Fruit fly (Drosophila melanogaster): Measurements from ENCODE around the gene Nrx-1.

Nrx-1 gene

dm6 chr3R:22420911-22421310 lies 47.4 kb upstream of the Nrx-1 start, which contains the start of the genes Nop56 and mats (continued):
- TF ChIP-seq Sox100B (GFP tag; optimal IDR thresholded peaks at IDR 0.05): no peak
- peak; percentile 40 for TF ChIP-seq Tbp (GFP tag; optimal IDR thresholded peaks at IDR 0.05)
- TF ChIP-seq CG30431 (GFP tag; optimal IDR thresholded peaks at IDR 0.05): no peak
- no peak for TF ChIP-seq Nf-YA (GFP tag; IDR thresholded peaks at IDR 0.05)
- TF ChIP-seq Sry-β (GFP tag; optimal IDR thresholded peaks at IDR 0.05): no peak
- TF ChIP-seq CG10959 (GFP tag; IDR thresholded peaks at IDR 0.05): no peak
- TF ChIP-seq E2f2 (GFP tag; IDR thresholded peaks at IDR 0.05): peak; percentile 23; the same call in 1 of the 2 replicates
- TF ChIP-seq Mad (GFP tag; optimal IDR thresholded peaks at IDR 0.05): peak; percentile 22
- TF ChIP-seq TFAM (GFP tag; optimal IDR thresholded peaks at IDR 0.05): no peak
- TF ChIP-seq CG8924 (tag; optimal IDR thresholded peaks at IDR 0.05): peak; percentile 72
- TF ChIP-seq CG6175 (GFP tag; IDR thresholded peaks at IDR 0.05): no peak
- no peak for TF ChIP-seq CG2678 (tag; optimal IDR thresholded peaks at IDR 0.05)
- TF ChIP-seq CG15514 (GFP tag; optimal IDR thresholded peaks at IDR 0.05): peak; percentile 73
- TF ChIP-seq lab (GFP tag; optimal IDR thresholded peaks at IDR 0.05): no peak
- TF ChIP-seq Gug (GFP tag; IDR thresholded peaks at IDR 0.05): no peak
- TF ChIP-seq sima (GFP tag; optimal IDR thresholded peaks at IDR 0.05): no peak
- TF ChIP-seq kah (GFP tag; optimal IDR thresholded peaks at IDR 0.05): no peak
- TF ChIP-seq CG15696 (tag; optimal IDR thresholded peaks at IDR 0.05): no peak
- no peak for TF ChIP-seq CG6272 (GFP tag; IDR thresholded peaks at IDR 0.05)
- no peak for TF ChIP-seq CG14860 (GFP tag; IDR thresholded peaks at IDR 0.05; ENCODE audit: partially characterized antibody)
- TF ChIP-seq CG12155 (GFP tag; optimal IDR thresholded peaks at IDR 0.05): no peak
- TF ChIP-seq CG3726 (GFP tag; IDR thresholded peaks at IDR 0.05): no peak
- no peak for TF ChIP-seq CG9876 (GFP tag; optimal IDR thresholded peaks at IDR 0.05)
- TF ChIP-seq gcm (GFP tag; optimal IDR thresholded peaks at IDR 0.05): peak; percentile 19
- TF ChIP-seq aop (GFP tag; IDR thresholded peaks at IDR 0.05): no peak
- TF ChIP-seq CG14965 (GFP tag; optimal IDR thresholded peaks at IDR 0.05; ENCODE audit: borderline replicate concordance): no peak
- TF ChIP-seq sob (GFP tag; IDR thresholded peaks at IDR 0.05): peak; percentile 10; the same call in 1 of the 2 replicates
- no peak; the same call in 1 of the 2 replicates for TF ChIP-seq inv (GFP tag; IDR thresholded peaks at IDR 0.05; ENCODE audit: partially characterized antibody)
- no peak for TF ChIP-seq CG13123 (GFP tag; optimal IDR thresholded peaks at IDR 0.05)
- peak; percentile 28 for TF ChIP-seq CG12299 (tag; optimal IDR thresholded peaks at IDR 0.05)
- TF ChIP-seq CG8388 (GFP tag; optimal IDR thresholded peaks at IDR 0.05): no peak
- TF ChIP-seq CG7745 (tag; optimal IDR thresholded peaks at IDR 0.05): peak; percentile 21
- no peak for TF ChIP-seq jing (GFP tag; optimal IDR thresholded peaks at IDR 0.05)
- no peak for TF ChIP-seq dmrt99B (tag; optimal IDR thresholded peaks at IDR 0.05)
- no peak for TF ChIP-seq PHDP (tag; optimal IDR thresholded peaks at IDR 0.05)
- TF ChIP-seq ash1 (GFP tag; optimal IDR thresholded peaks at IDR 0.05): no peak
- TF ChIP-seq CG3281 (GFP tag; optimal IDR thresholded peaks at IDR 0.05): no peak
- no peak for TF ChIP-seq klu (GFP tag; IDR thresholded peaks at IDR 0.05)
- peak; percentile 29 for TF ChIP-seq nerfin-1 (tag; optimal IDR thresholded peaks at IDR 0.05)
- TF ChIP-seq CG7357 (GFP tag; IDR thresholded peaks at IDR 0.05): no peak
- TF ChIP-seq Sry-δ (GFP tag; optimal IDR thresholded peaks at IDR 0.05): peak; percentile 30
- no peak for TF ChIP-seq CG8281 (tag; optimal IDR thresholded peaks at IDR 0.05)
- TF ChIP-seq gsb (GFP tag; IDR thresholded peaks at IDR 0.05): no peak
- TF ChIP-seq Vsx1 (GFP tag; optimal IDR thresholded peaks at IDR 0.05): no peak
- peak; percentile 33 for TF ChIP-seq sug (tag; optimal IDR thresholded peaks at IDR 0.05)
- 0 out of 3 replicates have a peak, but pooled peaks have one; percentile 16 for TF ChIP-seq so (GFP tag; IDR thresholded peaks at IDR 0.05)
- no peak for TF ChIP-seq az2 (GFP tag; optimal IDR thresholded peaks at IDR 0.05)
- no peak for TF ChIP-seq CG7556 (GFP tag; optimal IDR thresholded peaks at IDR 0.05)
- peak; percentile 94 for TF ChIP-seq CG4617 (GFP tag; optimal IDR thresholded peaks at IDR 0.05; ENCODE audit: borderline replicate concordance)
- peak; percentile 53 for TF ChIP-seq twi (tag; optimal IDR thresholded peaks at IDR 0.05)
- TF ChIP-seq Eip74EF (GFP tag; optimal IDR thresholded peaks at IDR 0.05): no peak

All from whole organism, embryonic.